Worm (Caenorhabditis elegans) whole organism, late embryonic: ENCODE data around the gene C45H4.14.

Experiments used
- ama-1 ChIP-seq: fragments of 150-350 bp; optimal IDR thresholded peaks from 2 replicates; lab custom pipeline; 2014
- ceh-22 ChIP-seq: sonication (generic microtip); optimal IDR thresholded peaks from 2 replicates; lab custom pipeline; 2017; ENCODE audit warnings: missing biosample characterization, missing genetic modification characterization
- ceh-24 ChIP-seq: sonication (generic microtip); optimal IDR thresholded peaks from 2 replicates; lab custom pipeline; 2016; ENCODE audit warnings: mild to moderate bottlenecking, missing genetic modification characterization, missing compliant biosample characterization
- fkh-10 ChIP-seq: fragments of 150-350 bp; optimal IDR thresholded peaks from 2 replicates; lab custom pipeline; 2014; ENCODE audit warnings: missing biosample characterization, missing genetic modification reagents, missing genetic modification characterization
- lin-11 ChIP-seq: fragments of 200-800 bp; sonication (Bioruptor generic); optimal IDR thresholded peaks from 2 replicates; lab custom pipeline; 2018; ENCODE audit warnings: mild to moderate bottlenecking, missing genetic modification characterization, missing compliant biosample characterization
- nfya-1 ChIP-seq: sonication (generic microtip); optimal IDR thresholded peaks from 2 replicates; lab custom pipeline; 2017; ENCODE audit warnings: missing genetic modification characterization, mild to moderate bottlenecking, missing compliant biosample characterization, antibody characterized with exemption, moderate library complexity
- pha-2 ChIP-seq: sonication (generic microtip); optimal IDR thresholded peaks from 2 replicates; lab custom pipeline; 2017; ENCODE audit warnings: mild to moderate bottlenecking, missing genetic modification characterization, missing compliant biosample characterization
- pha-4 ChIP-seq: fragments of 150-350 bp; optimal IDR thresholded peaks from 2 replicates; lab custom pipeline; 2018; ENCODE audit warnings: missing biosample characterization, missing genetic modification reagents, missing genetic modification characterization

ce11 chrV:2123164-2123563 is 36.1 kb downstream of the C45H4.14 start:
- TF ChIP-seq ceh-22 (tag; lab: Kevin White, UChicago) (no peak), fkh-10 (GFP tag; lab: Kevin White, UChicago) (no peak), ceh-24 (tag; lab: Kevin White, UChicago) (no peak), lin-11 (tag; lab: Kevin White, UChicago) (no peak), nfya-1 (no peak), ama-1 (no peak), pha-4 (tag; lab: Kevin White, UChicago) (no peak), pha-2 (tag; lab: Kevin White, UChicago) (no peak)
